Worm (Caenorhabditis elegans): ENCODE measurements around the gene C31B8.7.

DNA sequence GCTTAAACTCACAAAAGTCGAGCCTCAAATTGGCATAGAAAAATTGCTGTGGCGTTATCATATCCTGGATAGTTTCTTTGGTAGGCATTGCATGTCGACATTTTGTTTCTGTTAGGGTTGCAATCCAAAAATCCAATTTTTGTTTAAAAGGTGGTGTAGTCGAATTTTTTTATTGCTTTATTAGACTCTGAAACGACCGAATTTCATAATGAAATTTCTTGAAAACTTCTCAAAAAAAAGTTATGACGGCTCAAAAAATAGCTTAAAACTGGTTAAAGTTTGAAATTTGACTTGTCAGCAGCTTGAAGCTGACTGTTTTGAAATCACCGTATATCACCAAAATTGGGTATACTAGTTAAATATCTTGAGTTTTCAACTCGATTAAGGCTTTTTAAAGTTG, 38.3 kb upstream of the C31B8.7 start, which contains the start of gene srw-143:
- TF ChIP-seq med-1 (GFP tag; optimal IDR thresholded peaks at IDR 0.05; ENCODE audit: insufficient read depth) (no peak), ztf-29 (GFP tag; IDR thresholded peaks at IDR 0.05) (no peak), cog-1 (tag; optimal IDR thresholded peaks at IDR 0.05) (no peak)

Measured in whole organism, midembryonic.